Fruit fly (Drosophila melanogaster) whole organism, pupa: Measurements from ENCODE around the gene GXIVsPLA2.

ENCODE experiments used
- CG12605 ChIP-seq: fragments of 200-800 bp; sonication (Bioruptor generic); IDR thresholded peaks from 2 replicates; pipeline ENCODE4 v1.3.6; 2022; ENCODE audit warnings: missing biosample characterization, missing genetic modification characterization
- CG13204 ChIP-seq: fragments of 200-800 bp; sonication (Bioruptor generic); optimal IDR thresholded peaks from 2 replicates; lab custom pipeline; 2018; ENCODE audit warnings: missing biosample characterization, mild to moderate bottlenecking, missing genetic modification characterization, moderate library complexity
- CG14655 ChIP-seq: fragments of 200-800 bp; sonication (Bioruptor generic); optimal IDR thresholded peaks from 3 replicates; lab custom pipeline; 2017; ENCODE audit warnings: mild to moderate bottlenecking, missing biosample characterization, missing genetic modification reagents, missing genetic modification characterization
- CG17806 ChIP-seq: fragments of 200-800 bp; sonication (Bioruptor generic); optimal IDR thresholded peaks from 2 replicates; lab custom pipeline; 2018; ENCODE audit warnings: missing biosample characterization, mild to moderate bottlenecking, missing genetic modification characterization, moderate library complexity
- CG32121 ChIP-seq: fragments of 200-800 bp; sonication (Bioruptor generic); IDR thresholded peaks from 2 replicates; pipeline ENCODE4 v1.3.6; 2022; ENCODE audit warnings: missing biosample characterization, missing genetic modification characterization
- CG34367 ChIP-seq: fragments of 200-800 bp; sonication (Bioruptor generic); optimal IDR thresholded peaks from 2 replicates; lab custom pipeline; 2018; ENCODE audit warnings: missing biosample characterization, mild to moderate bottlenecking, missing genetic modification characterization
- CG4496 ChIP-seq: fragments of 200-800 bp; sonication (Bioruptor generic); IDR thresholded peaks from 3 replicates; pipeline ENCODE4 v1.3.6; 2022; ENCODE audit warnings: missing biosample characterization, missing genetic modification characterization
- CG8159 ChIP-seq: fragments of 200-800 bp; sonication (Bioruptor generic); optimal IDR thresholded peaks from 3 replicates; lab custom pipeline; 2018; ENCODE audit warnings: missing biosample characterization, mild to moderate bottlenecking, missing genetic modification characterization, moderate library complexity
- CG8301 ChIP-seq: fragments of 200-800 bp; sonication (Bioruptor generic); optimal IDR thresholded peaks from 2 replicates; lab custom pipeline; 2018; ENCODE audit warnings: missing biosample characterization, mild to moderate bottlenecking, missing genetic modification characterization
- CG9948 ChIP-seq: fragments of 200-800 bp; sonication (Bioruptor generic); optimal IDR thresholded peaks from 2 replicates; lab custom pipeline; 2018; ENCODE audit warnings: missing biosample characterization, mild to moderate bottlenecking, missing genetic modification characterization, moderate library complexity
- EcR ChIP-seq: fragments of 200-800 bp; sonication (Bioruptor generic); optimal IDR thresholded peaks from 3 replicates; lab custom pipeline; 2019; ENCODE audit warnings: missing biosample characterization, missing genetic modification characterization, mild to moderate bottlenecking, moderate library complexity, missing genetic modification reagents
- Ets98B ChIP-seq: fragments of 200-800 bp; sonication (Bioruptor generic); IDR thresholded peaks from 2 replicates; pipeline ENCODE4 v1.3.6; 2022; ENCODE audit warnings: missing biosample characterization, missing genetic modification characterization
- Pif1A ChIP-seq: fragments of 200-800 bp; sonication (Bioruptor generic); optimal IDR thresholded peaks from 3 replicates; lab custom pipeline; 2016; ENCODE audit warnings: missing biosample characterization, missing genetic modification characterization
- rn ChIP-seq: fragments of 200-800 bp; sonication (Bioruptor generic); IDR thresholded peaks from 2 replicates; pipeline ENCODE4 v1.3.6; 2022; ENCODE audit warnings: missing biosample characterization, missing genetic modification characterization

DNA sequence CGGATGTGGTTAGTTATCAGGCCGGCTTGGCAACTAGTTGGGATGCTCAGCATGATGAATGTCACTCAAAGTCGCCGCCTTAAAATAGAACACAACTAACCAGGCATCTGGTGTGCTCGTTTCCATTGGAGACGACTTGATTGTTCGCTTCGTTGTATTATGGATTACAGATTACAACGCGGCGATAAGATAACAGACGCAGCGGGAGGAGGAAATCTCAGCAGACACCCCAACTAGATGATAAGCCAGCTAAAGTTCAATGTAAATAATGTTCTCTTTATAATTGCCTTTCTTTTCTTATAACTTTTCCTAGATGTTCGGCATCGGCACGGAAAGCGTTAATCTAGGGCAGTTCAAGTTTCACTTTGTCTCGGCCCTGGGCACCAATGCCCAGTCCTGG, 13.8 kb downstream of the GXIVsPLA2 start:
- no peak for TF ChIP-seq CG4496
- TF ChIP-seq CG34367: no peak
- no peak for TF ChIP-seq CG12605 (GFP tag; lab: Robert Waterston, UW)
- TF ChIP-seq CG9948 (tag; lab: Kevin White, UChicago): no peak
- no peak for TF ChIP-seq CG8159 (tag; lab: Kevin White, UChicago)
- TF ChIP-seq Pif1A (GFP tag; lab: Kevin White, UChicago): no peak
- TF ChIP-seq CG14655 (GFP tag; lab: Kevin White, UChicago): no peak
- no peak for TF ChIP-seq Ets98B (GFP tag; lab: Robert Waterston, UW)
- TF ChIP-seq CG13204 (GFP tag; lab: Kevin White, UChicago): no peak
- TF ChIP-seq CG8301 (tag; lab: Kevin White, UChicago): no peak
- no peak for TF ChIP-seq CG17806 (tag; lab: Kevin White, UChicago)
- TF ChIP-seq rn: no peak
- TF ChIP-seq EcR (GFP tag; lab: Kevin White, UChicago): no peak
- TF ChIP-seq CG32121: no peak
